Fruit fly (Drosophila melanogaster) whole organism, embryonic: ENCODE data around the gene Abl.

Experiments
- BEAF-32 ChIP-seq: fragments of 200-800 bp; sonication (Bioruptor generic); optimal IDR thresholded peaks from 3 replicates; lab custom pipeline; 2017; ENCODE audit warnings: missing biosample characterization, missing genetic modification characterization, mild to moderate bottlenecking, moderate library complexity, missing genetic modification reagents
- CG10147 ChIP-seq: fragments of 200-800 bp; sonication (Bioruptor generic); optimal IDR thresholded peaks from 2 replicates; lab custom pipeline; 2019; ENCODE audit warnings: missing biosample characterization, mild to moderate bottlenecking, missing genetic modification characterization, moderate library complexity
- CG1024 ChIP-seq: fragments of 200-800 bp; sonication (Bioruptor generic); IDR thresholded peaks from 2 replicates; pipeline ENCODE4 v1.3.6; 2022; ENCODE audit warnings: missing biosample characterization, missing genetic modification characterization
- CG11723 ChIP-seq: fragments of 200-800 bp; sonication (Bioruptor generic); optimal IDR thresholded peaks from 2 replicates; lab custom pipeline; 2017; ENCODE audit warnings: missing biosample characterization, mild to moderate bottlenecking, missing genetic modification characterization
- CG12391 ChIP-seq: fragments of 200-800 bp; sonication (Bioruptor generic); optimal IDR thresholded peaks from 3 replicates; lab custom pipeline; 2018; ENCODE audit warnings: missing biosample characterization, mild to moderate bottlenecking, missing genetic modification characterization, moderate library complexity
- CG1647 ChIP-seq: fragments of 200-800 bp; sonication (Bioruptor generic); optimal IDR thresholded peaks from 3 replicates; lab custom pipeline; 2016; ENCODE audit warnings: missing biosample characterization, missing genetic modification characterization
- CG17186 ChIP-seq: fragments of 200-800 bp; sonication (Bioruptor generic); optimal IDR thresholded peaks from 3 replicates; lab custom pipeline; 2017; ENCODE audit warnings: missing biosample characterization, missing genetic modification reagents, missing genetic modification characterization
- CG17612 ChIP-seq: fragments of 200-800 bp; sonication (Bioruptor generic); IDR thresholded peaks from 2 replicates; pipeline ENCODE4 v1.3.6; 2022; ENCODE audit warnings: missing biosample characterization, missing genetic modification characterization
- CG18599 ChIP-seq: fragments of 200-800 bp; sonication (Bioruptor generic); optimal IDR thresholded peaks from 3 replicates; lab custom pipeline; 2017; ENCODE audit warnings: missing biosample characterization, missing genetic modification characterization, mild to moderate bottlenecking, moderate library complexity, missing genetic modification reagents
- CG18619 ChIP-seq: fragments of 200-800 bp; sonication (Bioruptor generic); optimal IDR thresholded peaks from 3 replicates; lab custom pipeline; 2017; ENCODE audit warnings: missing biosample characterization, mild to moderate bottlenecking, missing genetic modification characterization
- CG2116 ChIP-seq: fragments of 200-800 bp; sonication (Bioruptor generic); optimal IDR thresholded peaks from 3 replicates; lab custom pipeline; 2018; ENCODE audit warnings: missing biosample characterization, mild to moderate bottlenecking, missing genetic modification characterization
- CG2202 ChIP-seq: fragments of 200-800 bp; sonication (Bioruptor generic); optimal IDR thresholded peaks from 2 replicates; lab custom pipeline; 2018; ENCODE audit warnings: missing biosample characterization, mild to moderate bottlenecking, missing genetic modification characterization
- CG2678 ChIP-seq: fragments of 200-800 bp; sonication (Bioruptor generic); optimal IDR thresholded peaks from 3 replicates; lab custom pipeline; 2019; ENCODE audit warnings: missing biosample characterization, mild to moderate bottlenecking, missing genetic modification characterization, moderate library complexity
- CG2712 ChIP-seq: fragments of 200-800 bp; optimal IDR thresholded peaks from 3 replicates; lab custom pipeline; 2019; ENCODE audit warnings: missing biosample characterization, mild to moderate bottlenecking, missing genetic modification characterization, moderate library complexity
- CG31224 ChIP-seq: fragments of 200-800 bp; sonication (Bioruptor generic); IDR thresholded peaks from 2 replicates; pipeline ENCODE4 v1.3.6; 2022; ENCODE audit warnings: missing biosample characterization, missing genetic modification characterization
- CG34224 ChIP-seq: fragments of 200-800 bp; sonication (Bioruptor generic); IDR thresholded peaks from 3 replicates; pipeline ENCODE4 v1.3.6; 2022; ENCODE audit warnings: missing biosample characterization, missing genetic modification characterization; ENCODE audit not compliant: partially characterized antibody
- CG3847 ChIP-seq: fragments of 200-800 bp; sonication (Bioruptor generic); IDR thresholded peaks from 2 replicates; pipeline ENCODE4 v1.3.6; 2022; ENCODE audit warnings: missing biosample characterization, missing genetic modification characterization
- CG3995 ChIP-seq: fragments of 200-800 bp; sonication (Bioruptor generic); optimal IDR thresholded peaks from 3 replicates; lab custom pipeline; 2016; ENCODE audit warnings: missing biosample characterization, missing genetic modification characterization
- CG4360 ChIP-seq: fragments of 200-800 bp; sonication (Bioruptor generic); IDR thresholded peaks from 2 replicates; pipeline ENCODE4 v1.3.6; 2022; ENCODE audit warnings: missing biosample characterization, missing genetic modification characterization
- CG4707 ChIP-seq: fragments of 200-800 bp; sonication (Bioruptor generic); optimal IDR thresholded peaks from 2 replicates; lab custom pipeline; 2018; ENCODE audit warnings: missing biosample characterization, mild to moderate bottlenecking, missing genetic modification characterization, moderate library complexity
- CG6175 ChIP-seq: fragments of 200-800 bp; sonication (Bioruptor generic); IDR thresholded peaks from 3 replicates; pipeline ENCODE4 v1.3.6; 2022; ENCODE audit warnings: missing biosample characterization, missing genetic modification characterization
- CG7357 ChIP-seq: fragments of 200-800 bp; sonication (Bioruptor generic); IDR thresholded peaks from 3 replicates; pipeline ENCODE4 v1.3.6; 2022; ENCODE audit warnings: missing biosample characterization, missing genetic modification characterization
- CG7786 ChIP-seq: fragments of 200-800 bp; sonication (Bioruptor generic); optimal IDR thresholded peaks from 2 replicates; lab custom pipeline; 2016; ENCODE audit warnings: missing biosample characterization, missing genetic modification characterization
- CHES-1-like ChIP-seq: fragments of 200-800 bp; sonication (Bioruptor generic); optimal IDR thresholded peaks from 2 replicates; lab custom pipeline; 2016; ENCODE audit warnings: missing biosample characterization, missing genetic modification characterization
- Dll ChIP-seq: fragments of 200-800 bp; sonication (Bioruptor generic); IDR thresholded peaks from 4 replicates; pipeline ENCODE4 v1.3.6; 2022; ENCODE audit warnings: missing biosample characterization, missing genetic modification characterization; ENCODE audit not compliant: partially characterized antibody
- Dp ChIP-seq: fragments of 200-800 bp; sonication (Bioruptor generic); optimal IDR thresholded peaks from 2 replicates; lab custom pipeline; 2018; ENCODE audit warnings: missing biosample characterization, mild to moderate bottlenecking, missing genetic modification characterization, moderate library complexity
- Dref ChIP-seq: fragments of 200-800 bp; sonication (Bioruptor generic); IDR thresholded peaks from 2 replicates; pipeline ENCODE4 v1.3.6; 2022; ENCODE audit warnings: missing biosample characterization, missing genetic modification characterization
- GATAe ChIP-seq: fragments of 200-800 bp; sonication (Bioruptor generic); conservative IDR thresholded peaks from 2 replicates; pipeline ENCODE4 v1.3.6; 2022; ENCODE audit warnings: missing biosample characterization, missing genetic modification characterization
- MESR4 ChIP-seq: fragments of 200-800 bp; sonication (Bioruptor generic); optimal IDR thresholded peaks from 2 replicates; lab custom pipeline; 2018; ENCODE audit warnings: missing biosample characterization, mild to moderate bottlenecking, missing genetic modification characterization, moderate library complexity
- Rfx ChIP-seq: fragments of 200-800 bp; sonication (Bioruptor generic); IDR thresholded peaks from 2 replicates; pipeline ENCODE4 v1.3.6; 2022; ENCODE audit warnings: missing biosample characterization, missing genetic modification characterization
- Scr ChIP-seq: fragments of 200-800 bp; sonication (Bioruptor generic); IDR thresholded peaks from 2 replicates; pipeline ENCODE4 v1.3.6; 2022; ENCODE audit warnings: missing biosample characterization, missing genetic modification characterization; ENCODE audit not compliant: partially characterized antibody
- Sin3A ChIP-seq: fragments of >200 bp; optimal IDR thresholded peaks from 2 replicates; lab custom pipeline; 2018
- Sox100B ChIP-seq: fragments of 200-800 bp; sonication (Bioruptor generic); optimal IDR thresholded peaks from 3 replicates; lab custom pipeline; 2018; ENCODE audit warnings: missing biosample characterization, mild to moderate bottlenecking, missing genetic modification characterization
- Sry-β ChIP-seq: fragments of 200-800 bp; sonication (Bioruptor generic); optimal IDR thresholded peaks from 2 replicates; lab custom pipeline; 2018; ENCODE audit warnings: missing biosample characterization, mild to moderate bottlenecking, missing genetic modification characterization, moderate library complexity
- Ssrp ChIP-seq: fragments of 200-800 bp; sonication (Bioruptor generic); optimal IDR thresholded peaks from 2 replicates; lab custom pipeline; 2018; ENCODE audit warnings: missing biosample characterization, mild to moderate bottlenecking, missing genetic modification characterization, moderate library complexity
- Stat92E ChIP-seq, 3 experiments: fragments of >200 bp in 2 of 3; fragments of 200-800 bp in 1 of 3; sonication (Bioruptor generic) in 1 of 3; optimal IDR thresholded peaks; 2 replicates each; lab custom pipeline; 2017 to 2019; ENCODE audit warnings: missing biosample characterization in 3 of 3, missing genetic modification characterization in 3 of 3, mild to moderate bottlenecking in 1 of 3, moderate library complexity in 1 of 3
- ap ChIP-seq: fragments of 200-800 bp; sonication (Bioruptor generic); IDR thresholded peaks from 2 replicates; pipeline ENCODE4 v1.3.6; 2022; ENCODE audit warnings: missing biosample characterization, missing genetic modification characterization
- ara ChIP-seq: fragments of 200-800 bp; sonication (Bioruptor generic); IDR thresholded peaks from 2 replicates; pipeline ENCODE4 v1.3.6; 2022; ENCODE audit warnings: missing biosample characterization, missing genetic modification characterization
- dmrt99B ChIP-seq: fragments of 200-800 bp; sonication (Bioruptor generic); optimal IDR thresholded peaks from 2 replicates; lab custom pipeline; 2018; ENCODE audit warnings: missing biosample characterization, mild to moderate bottlenecking, missing genetic modification characterization, moderate library complexity
- fd3F ChIP-seq: fragments of 200-800 bp; sonication (Bioruptor generic); optimal IDR thresholded peaks from 2 replicates; lab custom pipeline; 2018; ENCODE audit warnings: missing biosample characterization, mild to moderate bottlenecking, missing genetic modification characterization, moderate library complexity
- jigr1 ChIP-seq: fragments of 200-800 bp; sonication (Bioruptor generic); IDR thresholded peaks from 3 replicates; pipeline ENCODE4 v1.3.6; 2022; ENCODE audit warnings: missing biosample characterization, missing genetic modification characterization
- nmo ChIP-seq: fragments of 200-800 bp; sonication (Bioruptor generic); optimal IDR thresholded peaks from 2 replicates; lab custom pipeline; 2018; ENCODE audit warnings: missing biosample characterization, mild to moderate bottlenecking, missing genetic modification characterization, moderate library complexity
- oc ChIP-seq: fragments of 200-800 bp; sonication (Bioruptor generic); optimal IDR thresholded peaks from 2 replicates; lab custom pipeline; 2018; ENCODE audit warnings: missing biosample characterization, mild to moderate bottlenecking, missing genetic modification characterization, moderate library complexity
- phol ChIP-seq: fragments of 200-800 bp; sonication (Bioruptor generic); optimal IDR thresholded peaks from 3 replicates; lab custom pipeline; 2018; ENCODE audit warnings: missing biosample characterization, mild to moderate bottlenecking, missing genetic modification characterization, moderate library complexity
- ranshi ChIP-seq: fragments of 200-800 bp; sonication (Bioruptor generic); IDR thresholded peaks from 2 replicates; pipeline ENCODE4 v1.3.6; 2022; ENCODE audit warnings: missing biosample characterization, missing genetic modification characterization
- sd ChIP-seq: fragments of 200-800 bp; sonication (Bioruptor generic); optimal IDR thresholded peaks from 3 replicates; lab custom pipeline; 2018; ENCODE audit warnings: missing biosample characterization, mild to moderate bottlenecking, missing genetic modification characterization, moderate library complexity
- sug ChIP-seq: fragments of 200-800 bp; optimal IDR thresholded peaks from 2 replicates; lab custom pipeline; 2019; ENCODE audit warnings: missing biosample characterization, mild to moderate bottlenecking, missing genetic modification characterization, moderate library complexity
- wor ChIP-seq: fragments of 200-800 bp; sonication (Bioruptor generic); IDR thresholded peaks from 2 replicates; pipeline ENCODE4 v1.3.6; 2022; ENCODE audit warnings: missing biosample characterization, missing genetic modification characterization

Abl gene

DNA sequence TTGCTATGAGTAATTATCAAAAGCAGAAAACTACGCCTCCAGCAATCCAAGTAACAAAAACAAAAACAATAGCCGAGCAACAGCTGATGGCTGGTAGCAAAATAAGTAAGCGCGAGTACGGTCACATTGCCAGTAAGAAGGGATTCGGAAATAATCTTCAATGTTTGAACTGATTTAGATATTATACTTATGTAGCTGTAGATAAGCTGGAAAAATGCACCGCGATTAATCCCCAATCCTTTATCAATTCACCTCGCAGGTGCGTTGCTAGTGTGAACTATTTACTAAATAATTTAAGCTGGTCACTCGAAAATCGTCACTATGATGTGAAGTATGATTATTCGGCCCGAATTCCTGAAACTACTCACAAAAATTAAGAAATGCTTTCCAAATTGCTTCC, 60.7 kb downstream of the Abl start, which contains the start of the genes Syx8 and CG32163 (continued):
- TF ChIP-seq CG2116 (GFP tag; lab: Kevin White, UChicago) = peak; percentile 12
- peak; percentile 22 for TF ChIP-seq CG2712 (tag; lab: Kevin White, UChicago)
- peak; percentile 10 for TF ChIP-seq Dp
- peak; percentile 91 for TF ChIP-seq CG3995
- TF ChIP-seq CG4707 (GFP tag; lab: Kevin White, UChicago) = no peak
- TF ChIP-seq Sin3A (lab: Kevin White, UChicago) = peak; percentile 52
- peak; percentile 17; the same call in 1 of the 2 replicates for TF ChIP-seq Scr (GFP tag; lab: Robert Waterston, UW)
- peak; percentile 17 for TF ChIP-seq CG12391 (tag; lab: Kevin White, UChicago)
- peak; percentile 67 for TF ChIP-seq MESR4 (GFP tag; lab: Kevin White, UChicago)
- peak; percentile 55; the same call in 1 of the 3 replicates for TF ChIP-seq CG7357
- no peak for TF ChIP-seq CG2202 (tag; lab: Kevin White, UChicago)
- TF ChIP-seq Stat92E (GFP tag; optimal IDR thresholded peaks at IDR 0.05; lab: Kevin White, UChicago) = peak in 1 of 3 experiments; percentile 25
- peak; percentile 47 for TF ChIP-seq CG17186 (GFP tag; lab: Kevin White, UChicago)
- peak; percentile 43 for TF ChIP-seq BEAF-32 (GFP tag; lab: Kevin White, UChicago)
- peak; percentile 29; the same call in 1 of the 2 replicates for TF ChIP-seq CG4360 (GFP tag; lab: Robert Waterston, UW)
- TF ChIP-seq phol (tag; lab: Kevin White, UChicago) = peak; percentile 13
- TF ChIP-seq nmo (GFP tag; lab: Kevin White, UChicago) = peak; percentile 17

DNA sequence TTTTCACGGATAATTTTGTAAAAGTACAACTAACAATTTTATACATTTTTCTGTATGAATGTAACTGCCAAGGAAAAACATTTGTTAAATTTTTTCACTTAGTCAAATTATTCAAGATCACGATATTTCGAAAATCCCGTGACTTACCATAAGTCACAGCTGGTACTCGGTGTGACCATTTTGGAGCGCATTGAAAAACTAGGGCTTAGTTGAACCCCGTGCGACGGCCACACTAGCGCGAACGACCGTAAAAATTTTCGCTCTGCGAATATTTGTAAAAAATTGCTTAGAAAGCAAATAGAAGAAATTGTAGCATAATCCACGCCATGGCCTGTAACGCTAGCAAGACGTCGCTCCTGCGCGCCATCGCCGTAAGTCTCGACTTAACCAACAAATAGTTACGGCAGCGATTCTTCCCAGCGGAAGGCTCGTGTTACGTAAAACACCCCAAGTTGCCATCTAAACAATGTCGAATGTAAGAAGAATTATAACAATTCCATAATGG, 63.6 kb downstream of the Abl start, which contains the start of gene UQCR-C2:
Gene UQCR-C2, plus strand, starts transcription at position 51 of the 505 bp plus-strand sequence.
- TF ChIP-seq wor (GFP tag; lab: Robert Waterston, UW) = no peak
- TF ChIP-seq CHES-1-like (GFP tag; lab: Kevin White, UChicago) = peak; percentile 38
- no peak for TF ChIP-seq CG31224
- no peak for TF ChIP-seq dmrt99B (tag; lab: Kevin White, UChicago)
- no peak; the same call in 2 of the 3 replicates for TF ChIP-seq CG34224 (GFP tag; lab: Robert Waterston, UW)
- peak; percentile 19 for TF ChIP-seq CG10147 (GFP tag; lab: Kevin White, UChicago)
- TF ChIP-seq oc (tag; lab: Kevin White, UChicago) = no peak
- TF ChIP-seq CG1024 (GFP tag; lab: Robert Waterston, UW) = no peak
- peak; percentile 34 for TF ChIP-seq Sry-β (GFP tag; lab: Kevin White, UChicago)
- no peak for TF ChIP-seq jigr1 (GFP tag; lab: Robert Waterston, UW)
- no peak for TF ChIP-seq fd3F (GFP tag; lab: Kevin White, UChicago)
- TF ChIP-seq CG2678 (tag; lab: Kevin White, UChicago) = peak; percentile 17
- peak; percentile 63 for TF ChIP-seq sd
- peak; percentile 37 for TF ChIP-seq Dref (GFP tag; lab: Robert Waterston, UW)
- no peak for TF ChIP-seq ap (GFP tag; lab: Robert Waterston, UW)
- no peak for TF ChIP-seq CG1647 (GFP tag; lab: Kevin White, UChicago)
- TF ChIP-seq Sox100B (GFP tag; lab: Kevin White, UChicago) = no peak
- TF ChIP-seq sug (tag; lab: Kevin White, UChicago) = peak; percentile 49
- no peak for TF ChIP-seq CG7786 (GFP tag; lab: Kevin White, UChicago)
- no peak for TF ChIP-seq GATAe (GFP tag; lab: Robert Waterston, UW)
- TF ChIP-seq ara (GFP tag; lab: Robert Waterston, UW) = no peak
- TF ChIP-seq CG4707 (GFP tag; lab: Kevin White, UChicago) = no peak
- TF ChIP-seq Dll = no peak
- TF ChIP-seq CG11723 (GFP tag; lab: Kevin White, UChicago) = no peak
- no peak for TF ChIP-seq Ssrp
- TF ChIP-seq CG3847 (GFP tag; lab: Robert Waterston, UW) = peak; percentile 38; the same call in 1 of the 2 replicates
- no peak for TF ChIP-seq ranshi (GFP tag; lab: Robert Waterston, UW)
- no peak for TF ChIP-seq CG17612 (GFP tag; lab: Robert Waterston, UW)
- peak; percentile 42 for TF ChIP-seq nmo (GFP tag; lab: Kevin White, UChicago)
- peak; percentile 49 for TF ChIP-seq Rfx (GFP tag; lab: Robert Waterston, UW)
- no peak for TF ChIP-seq CG6175 (GFP tag; lab: Robert Waterston, UW)
- no peak for TF ChIP-seq CG18599 (GFP tag; lab: Kevin White, UChicago)
- no peak for TF ChIP-seq CG18619
